Fruit fly (Drosophila melanogaster): ENCODE results near the gene CG31848.
A peak's percentile ranks its signal among the peaks of the same experiment; 100 is the strongest.

The CG31848 gene

dm6 chr2L:13268040-13268652 lies 2.5 kb upstream of the CG31848 start (continued):
- TF ChIP-seq CG17186 (GFP tag; optimal IDR thresholded peaks at IDR 0.05), result no peak
- TF ChIP-seq jing (GFP tag; optimal IDR thresholded peaks at IDR 0.05), result no peak
- peak; percentile 12 for TF ChIP-seq nmo (GFP tag; optimal IDR thresholded peaks at IDR 0.05)
- TF ChIP-seq crc (GFP tag; optimal IDR thresholded peaks at IDR 0.05), result no peak
- TF ChIP-seq disco-r (GFP tag; optimal IDR thresholded peaks at IDR 0.05), result no peak
- no peak for TF ChIP-seq Drgx (GFP tag; IDR thresholded peaks at IDR 0.05)
- no peak for TF ChIP-seq B-H1 (GFP tag; IDR thresholded peaks at IDR 0.05)
- no peak for TF ChIP-seq otp (GFP tag; IDR thresholded peaks at IDR 0.05)
- TF ChIP-seq CG31224 (GFP tag; IDR thresholded peaks at IDR 0.05), result no peak
- TF ChIP-seq gfzf (GFP tag; optimal IDR thresholded peaks at IDR 0.05), result no peak
- no peak for TF ChIP-seq CG11398 (GFP tag; optimal IDR thresholded peaks at IDR 0.05)
- TF ChIP-seq CG18764 (GFP tag; optimal IDR thresholded peaks at IDR 0.05), result no peak
- no peak for TF ChIP-seq B-H2 (GFP tag; optimal IDR thresholded peaks at IDR 0.05)
- TF ChIP-seq CG3726 (GFP tag; IDR thresholded peaks at IDR 0.05), result no peak
- TF ChIP-seq CG4282 (GFP tag; optimal IDR thresholded peaks at IDR 0.05), result no peak
- TF ChIP-seq CkIIα-i1 (GFP tag; IDR thresholded peaks at IDR 0.05), result no peak
- no peak for TF ChIP-seq NFAT (GFP tag; IDR thresholded peaks at IDR 0.05)
- TF ChIP-seq nom (GFP tag; optimal IDR thresholded peaks at IDR 0.05), result peak; percentile 41
- no peak for TF ChIP-seq CG9215 (GFP tag; IDR thresholded peaks at IDR 0.05)
- no peak for TF ChIP-seq dmrt99B (tag; optimal IDR thresholded peaks at IDR 0.05)

DNA sequence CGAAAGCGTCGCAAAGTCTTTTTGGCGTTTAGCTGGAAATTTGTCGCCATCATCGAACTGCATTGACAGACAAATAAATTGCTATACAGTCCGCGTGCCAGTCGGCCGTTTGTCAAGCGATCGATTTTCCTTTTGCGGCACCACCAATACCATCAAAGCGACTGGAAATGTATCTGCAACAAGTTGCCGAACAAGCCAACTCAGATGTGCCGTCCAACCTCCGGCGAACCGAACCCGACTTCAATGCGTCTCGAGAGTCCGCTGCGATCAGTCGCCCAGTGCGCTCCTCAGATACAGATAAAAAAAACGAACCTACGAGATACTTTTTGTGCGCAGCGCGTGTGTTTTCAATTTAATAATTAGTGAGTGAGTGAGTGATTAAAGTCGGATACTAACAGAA lies 951 bp upstream of the CG31848 start:
- TF ChIP-seq Asciz (GFP tag; optimal IDR thresholded peaks at IDR 0.05) (no peak), Med (GFP tag) (peak; percentile 22), row (GFP tag; IDR thresholded peaks at IDR 0.05) (0 out of 3 replicates have a peak, but pooled peaks have one; percentile 21), Ets65A (GFP tag) (peak; percentile 83), sens (GFP tag) (peak; percentile 55), ewg (GFP tag; optimal IDR thresholded peaks at IDR 0.05) (no peak), CG15601 (tag; optimal IDR thresholded peaks at IDR 0.05) (peak; percentile 5), CG5180 (GFP tag; optimal IDR thresholded peaks at IDR 0.05) (peak; percentile 87), CG11504 (tag; optimal IDR thresholded peaks at IDR 0.05) (peak; percentile 96), Hsf (GFP tag; optimal IDR thresholded peaks at IDR 0.05) (no peak), Drgx (GFP tag; IDR thresholded peaks at IDR 0.05) (peak; percentile 43; the same call in 1 of the 2 replicates), Jarid2 (GFP tag; optimal IDR thresholded peaks at IDR 0.05) (peak; percentile 13)

DNA sequence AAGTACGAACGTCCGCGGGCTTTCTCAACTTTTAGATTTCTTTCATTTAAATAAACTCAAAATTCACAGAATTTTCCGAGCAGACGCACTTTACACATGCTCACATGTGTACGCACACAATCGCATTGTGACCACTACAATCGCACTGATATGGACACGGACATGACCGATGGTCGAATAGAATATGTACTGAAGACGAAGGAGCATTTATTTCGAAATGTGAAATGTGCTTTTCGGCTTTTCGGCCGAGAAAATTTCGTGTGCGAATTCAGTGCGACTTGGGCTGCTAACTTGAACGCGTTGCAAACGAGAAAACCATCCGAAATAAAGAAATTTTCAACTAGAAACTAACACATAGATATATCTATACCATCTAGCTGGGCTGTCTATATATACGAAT lies 4.9 kb downstream of the CG31848 start, which contains the start of gene CG44085:
TSS of gene CG44085 (plus strand) at position 269 of the 400 bp plus-strand sequence.
- TF ChIP-seq cg (GFP tag; optimal IDR thresholded peaks at IDR 0.05) (peak; percentile 52), maf-S (GFP tag; optimal IDR thresholded peaks at IDR 0.05) (no peak), mam (GFP tag; optimal IDR thresholded peaks at IDR 0.05) (no peak), CG12769 (tag; optimal IDR thresholded peaks at IDR 0.05) (peak; percentile 32), sd (tag; optimal IDR thresholded peaks at IDR 0.05) (peak; percentile 26), Deaf1 (tag; optimal IDR thresholded peaks at IDR 0.05) (peak; percentile 75), CG7839 (tag; optimal IDR thresholded peaks at IDR 0.05) (no peak), Med (GFP tag) (peak; percentile 53), CG10543 (GFP tag; optimal IDR thresholded peaks at IDR 0.05) (peak; percentile 44), Mes4 (GFP tag; optimal IDR thresholded peaks at IDR 0.05) (no peak), tx (GFP tag; optimal IDR thresholded peaks at IDR 0.05) (no peak), z (GFP tag; IDR thresholded peaks at IDR 0.05) (0 out of 3 replicates have a peak, but pooled peaks have one; percentile 40), Dbx (GFP tag; IDR thresholded peaks at IDR 0.05) (no peak), CG7372 (GFP tag; IDR thresholded peaks at IDR 0.05) (no peak), chinmo (GFP tag; IDR thresholded peaks at IDR 0.05; ENCODE audit: partially characterized antibody) (0 out of 4 replicates have a peak, but pooled peaks have one; percentile 9)
